In genomic region chrX:14745218-14745617, ce11 we compare ENCODE assay signal across 3 worm cellular contexts.
A peak's percentile ranks its signal among the peaks of the same experiment; 100 is the strongest.
TF ChIP-seq lines count a peak whose summit lies in the region.

No protein-coding gene starts in this region.

TF ChIP-seq in whole organism, L1 larva, 84 proteins besides CTCF, POLR2A, EP300 and RAD21:
- TF ChIP-seq nhr-28 (tag; optimal IDR thresholded peaks at IDR 0.05; lab: Kevin White, UChicago) (no peak), ceh-88 (GFP tag; IDR thresholded peaks at IDR 0.05; lab: Robert Waterston, UW) (no peak), blmp-1 (tag; optimal IDR thresholded peaks at IDR 0.05; lab: Kevin White, UChicago) (peak; percentile 44)

TF ChIP-seq in whole organism, L3 larva, 47 proteins besides CTCF, POLR2A, EP300 and RAD21:
- TF ChIP-seq daf-12 (tag; optimal IDR thresholded peaks at IDR 0.05; lab: Kevin White, UChicago): no peak
- TF ChIP-seq mdl-1 (tag; optimal IDR thresholded peaks at IDR 0.05; lab: Kevin White, UChicago): no peak
- TF ChIP-seq nhr-23 (tag; optimal IDR thresholded peaks at IDR 0.05; lab: Kevin White, UChicago): peak; percentile 89
- peak; percentile 47 for TF ChIP-seq pha-4 (tag; optimal IDR thresholded peaks at IDR 0.05; lab: Kevin White, UChicago)
- no peak for TF ChIP-seq nhr-11 (tag; optimal IDR thresholded peaks at IDR 0.05; lab: Kevin White, UChicago)
- no peak for TF ChIP-seq tbx-2 (tag; optimal IDR thresholded peaks at IDR 0.05; lab: Kevin White, UChicago)
- no peak for TF ChIP-seq elt-2 (tag; optimal IDR thresholded peaks at IDR 0.05; lab: Kevin White, UChicago)

TF ChIP-seq in whole organism, L4 larva, 104 proteins besides CTCF, POLR2A, EP300 and RAD21:
- TF ChIP-seq ztf-7 (tag; optimal IDR thresholded peaks at IDR 0.05; lab: Kevin White, UChicago) (no peak), nhr-25 (tag; optimal IDR thresholded peaks at IDR 0.05; lab: Kevin White, UChicago; ENCODE audit: borderline replicate concordance, insufficient read depth) (peak; percentile 6), ceh-44 (GFP tag; IDR thresholded peaks at IDR 0.05; lab: Robert Waterston, UW) (no peak), mep-1 (tag; optimal IDR thresholded peaks at IDR 0.05; lab: Kevin White, UChicago) (no peak), dpl-1 (GFP tag; optimal IDR thresholded peaks at IDR 0.05; lab: Kevin White, UChicago) (no peak), pha-4 (GFP tag; IDR thresholded peaks at IDR 0.05; lab: Robert Waterston, UW) (no peak), pha-4 (tag; optimal IDR thresholded peaks at IDR 0.05; lab: Kevin White, UChicago) (peak; percentile 89), hlh-11 (tag; optimal IDR thresholded peaks at IDR 0.05; lab: Kevin White, UChicago) (peak; percentile 46), set-16 (GFP tag; IDR thresholded peaks at IDR 0.05; lab: Robert Waterston, UW) (no peak), fkh-10 (GFP tag; optimal IDR thresholded peaks at IDR 0.05; lab: Kevin White, UChicago) (no peak), dmd-9 (GFP tag; IDR thresholded peaks at IDR 0.05; lab: Robert Waterston, UW) (no peak), hlh-30 (tag; optimal IDR thresholded peaks at IDR 0.05; lab: Kevin White, UChicago; ENCODE audit: insufficient read depth) (peak; percentile 10), rbr-2 (tag; optimal IDR thresholded peaks at IDR 0.05; lab: Kevin White, UChicago) (no peak), nhr-28 (tag; optimal IDR thresholded peaks at IDR 0.05; lab: Kevin White, UChicago) (peak; percentile 1)

Comparison
In these comparisons a context has a peak if more than half of its experiments do, and no peak if none do; other contexts are left out.
1. Of the 29 proteins assayed by ChIP-seq in both whole organism, L4 larva and whole organism, L1 larva: peak only in whole organism, L4 larva: nhr-28; only in whole organism, L1 larva: none; in both: none; in neither: 28.